Fruit fly (Drosophila melanogaster) whole organism, embryonic: Measurements from ENCODE around the gene Mybbp1A.
A peak's percentile ranks its signal among the peaks of the same experiment; 100 is the strongest.

Source experiments
- Adf1 ChIP-seq: fragments of 200-800 bp; sonication (Bioruptor generic); IDR thresholded peaks from 2 replicates; pipeline ENCODE4 v1.3.6; 2022; ENCODE audit warnings: missing biosample characterization, missing genetic modification characterization
- CG10267 ChIP-seq: fragments of 200-800 bp; sonication (Bioruptor generic); optimal IDR thresholded peaks from 2 replicates; lab custom pipeline; 2018; ENCODE audit warnings: missing biosample characterization, mild to moderate bottlenecking, missing genetic modification characterization, moderate library complexity
- CG14667 ChIP-seq: fragments of 200-800 bp; sonication (Bioruptor generic); IDR thresholded peaks from 2 replicates; pipeline ENCODE4 v1.3.6; 2022; ENCODE audit warnings: missing biosample characterization, missing genetic modification characterization
- CG15073 ChIP-seq: fragments of 200-800 bp; sonication (Bioruptor generic); optimal IDR thresholded peaks from 2 replicates; lab custom pipeline; 2016; ENCODE audit warnings: missing biosample characterization, missing genetic modification characterization
- CG15696 ChIP-seq: fragments of 200-800 bp; sonication (Bioruptor generic); optimal IDR thresholded peaks from 2 replicates; lab custom pipeline; 2019; ENCODE audit warnings: missing biosample characterization, mild to moderate bottlenecking, missing genetic modification characterization, moderate library complexity
- CG1647 ChIP-seq: fragments of 200-800 bp; sonication (Bioruptor generic); optimal IDR thresholded peaks from 3 replicates; lab custom pipeline; 2016; ENCODE audit warnings: missing biosample characterization, missing genetic modification characterization
- CG16813 ChIP-seq: fragments of 200-800 bp; sonication (Bioruptor generic); IDR thresholded peaks from 3 replicates; pipeline ENCODE4 v1.3.6; 2022; ENCODE audit warnings: missing biosample characterization, missing genetic modification characterization; ENCODE audit not compliant: partially characterized antibody
- CG18011 ChIP-seq: fragments of 200-800 bp; sonication (Bioruptor generic); optimal IDR thresholded peaks from 2 replicates; lab custom pipeline; 2017; ENCODE audit warnings: missing biosample characterization, missing genetic modification characterization, mild to moderate bottlenecking, moderate library complexity, missing genotype
- CG2120 ChIP-seq: fragments of 200-800 bp; sonication (Bioruptor generic); optimal IDR thresholded peaks from 3 replicates; lab custom pipeline; 2016; ENCODE audit warnings: missing biosample characterization, missing genetic modification characterization
- CG2202 ChIP-seq: fragments of 200-800 bp; sonication (Bioruptor generic); optimal IDR thresholded peaks from 2 replicates; lab custom pipeline; 2018; ENCODE audit warnings: missing biosample characterization, mild to moderate bottlenecking, missing genetic modification characterization
- CG30403 ChIP-seq: fragments of 200-800 bp; sonication (Bioruptor generic); optimal IDR thresholded peaks from 3 replicates; lab custom pipeline; 2016; ENCODE audit warnings: missing biosample characterization, missing genetic modification characterization
- CG31388 ChIP-seq: fragments of 200-800 bp; sonication (Bioruptor generic); optimal IDR thresholded peaks from 2 replicates; lab custom pipeline; 2016; ENCODE audit warnings: missing biosample characterization, missing genetic modification characterization
- CG32772 ChIP-seq: fragments of 200-800 bp; sonication (Bioruptor generic); IDR thresholded peaks from 2 replicates; pipeline ENCODE4 v1.3.6; 2022; ENCODE audit warnings: missing biosample characterization, missing genetic modification characterization
- CG33557 ChIP-seq: fragments of 200-800 bp; sonication (Bioruptor generic); optimal IDR thresholded peaks from 2 replicates; lab custom pipeline; 2019; ENCODE audit warnings: missing biosample characterization, mild to moderate bottlenecking, missing genetic modification characterization, moderate library complexity
- CG3995 ChIP-seq: fragments of 200-800 bp; sonication (Bioruptor generic); optimal IDR thresholded peaks from 3 replicates; lab custom pipeline; 2016; ENCODE audit warnings: missing biosample characterization, missing genetic modification characterization
- CG6654 ChIP-seq: fragments of 200-800 bp; sonication (Bioruptor generic); optimal IDR thresholded peaks from 2 replicates; lab custom pipeline; 2017; ENCODE audit warnings: missing biosample characterization, mild to moderate bottlenecking, missing genetic modification characterization
- CG6791 ChIP-seq: fragments of 200-800 bp; sonication (Bioruptor generic); IDR thresholded peaks from 3 replicates; pipeline ENCODE4 v1.3.6; 2022; ENCODE audit warnings: missing biosample characterization, missing genetic modification characterization; ENCODE audit not compliant: partially characterized antibody
- CG9215 ChIP-seq: fragments of 200-800 bp; sonication (Bioruptor generic); IDR thresholded peaks from 2 replicates; pipeline ENCODE4 v1.3.6; 2022; ENCODE audit warnings: missing biosample characterization, missing genetic modification characterization
- CG9932 ChIP-seq: fragments of 200-800 bp; sonication (Bioruptor generic); IDR thresholded peaks from 2 replicates; pipeline ENCODE4 v1.3.6; 2022; ENCODE audit warnings: missing biosample characterization, missing genetic modification characterization
- CrebB ChIP-seq: fragments of 200-800 bp; sonication (Bioruptor generic); optimal IDR thresholded peaks from 3 replicates; lab custom pipeline; 2018; ENCODE audit warnings: missing biosample characterization, mild to moderate bottlenecking, missing genetic modification characterization
- Dbx ChIP-seq: fragments of 200-800 bp; sonication (Bioruptor generic); IDR thresholded peaks from 3 replicates; pipeline ENCODE4 v1.3.6; 2022; ENCODE audit warnings: missing biosample characterization, missing genetic modification characterization
- Doc3 ChIP-seq: fragments of 200-800 bp; sonication (Bioruptor generic); IDR thresholded peaks from 3 replicates; pipeline ENCODE4 v1.3.6; 2022; ENCODE audit warnings: missing biosample characterization, missing genetic modification characterization; ENCODE audit not compliant: partially characterized antibody
- Drgx ChIP-seq: fragments of 200-800 bp; sonication (Bioruptor generic); IDR thresholded peaks from 2 replicates; pipeline ENCODE4 v1.3.6; 2022; ENCODE audit warnings: missing biosample characterization, missing genetic modification characterization
- Gsc ChIP-seq: fragments of 200-800 bp; sonication (Bioruptor generic); IDR thresholded peaks from 2 replicates; pipeline ENCODE4 v1.3.6; 2022; ENCODE audit warnings: missing biosample characterization, missing genetic modification characterization
- H15 ChIP-seq: fragments of 200-800 bp; sonication (Bioruptor generic); IDR thresholded peaks from 3 replicates; pipeline ENCODE4 v1.3.6; 2022; ENCODE audit warnings: missing biosample characterization, missing genetic modification characterization
- Hand ChIP-seq: fragments of 200-800 bp; sonication (Bioruptor generic); optimal IDR thresholded peaks from 2 replicates; lab custom pipeline; 2017; ENCODE audit warnings: mild to moderate bottlenecking, missing biosample characterization, missing genetic modification reagents, missing genetic modification characterization
- HmgZ ChIP-seq: fragments of 200-800 bp; sonication (Bioruptor generic); optimal IDR thresholded peaks from 2 replicates; lab custom pipeline; 2018; ENCODE audit warnings: missing biosample characterization, mild to moderate bottlenecking, missing genetic modification characterization
- MTF-1 ChIP-seq: fragments of 200-800 bp; sonication (Bioruptor generic); optimal IDR thresholded peaks from 2 replicates; lab custom pipeline; 2018; ENCODE audit warnings: missing biosample characterization, mild to moderate bottlenecking, missing genetic modification characterization, borderline replicate concordance
- NK7.1 ChIP-seq: fragments of 200-800 bp; sonication (Bioruptor generic); optimal IDR thresholded peaks from 3 replicates; lab custom pipeline; 2016; ENCODE audit warnings: missing biosample characterization, missing genetic modification characterization
- Nf-YC ChIP-seq: fragments of 200-800 bp; optimal IDR thresholded peaks from 3 replicates; lab custom pipeline; 2019; ENCODE audit warnings: missing biosample characterization, mild to moderate bottlenecking, missing genetic modification characterization, moderate library complexity
- Oli ChIP-seq: fragments of 200-800 bp; sonication (Bioruptor generic); optimal IDR thresholded peaks from 2 replicates; lab custom pipeline; 2018; ENCODE audit warnings: missing biosample characterization, mild to moderate bottlenecking, missing genetic modification characterization, moderate library complexity
- PHDP ChIP-seq: fragments of 200-800 bp; sonication (Bioruptor generic); optimal IDR thresholded peaks from 3 replicates; lab custom pipeline; 2018; ENCODE audit warnings: missing biosample characterization, mild to moderate bottlenecking, missing genetic modification characterization, moderate library complexity
- ase ChIP-seq: fragments of 200-800 bp; sonication (Bioruptor generic); IDR thresholded peaks from 3 replicates; pipeline ENCODE4 v1.3.6; 2022; ENCODE audit warnings: missing biosample characterization, missing genetic modification characterization
- ato ChIP-seq: fragments of 200-800 bp; sonication (Bioruptor generic); IDR thresholded peaks from 2 replicates; pipeline ENCODE4 v1.3.6; 2022; ENCODE audit warnings: missing biosample characterization, missing genetic modification characterization; ENCODE audit not compliant: partially characterized antibody
- btn ChIP-seq: fragments of 200-800 bp; sonication (Bioruptor generic); optimal IDR thresholded peaks from 2 replicates; lab custom pipeline; 2016; ENCODE audit warnings: missing biosample characterization, missing genetic modification characterization
- chm ChIP-seq: fragments of 200-800 bp; sonication (Bioruptor generic); IDR thresholded peaks from 2 replicates; pipeline ENCODE4 v1.3.6; 2022; ENCODE audit warnings: missing biosample characterization, missing genetic modification characterization
- chn ChIP-seq: fragments of 200-800 bp; sonication (Bioruptor generic); optimal IDR thresholded peaks from 2 replicates; lab custom pipeline; 2016; ENCODE audit warnings: missing biosample characterization, missing genetic modification characterization
- da ChIP-seq: fragments of 200-800 bp; sonication (Bioruptor generic); optimal IDR thresholded peaks from 2 replicates; lab custom pipeline; 2016; ENCODE audit warnings: missing biosample characterization, missing genetic modification characterization
- dati ChIP-seq: fragments of 200-800 bp; sonication (Bioruptor generic); IDR thresholded peaks from 2 replicates; pipeline ENCODE4 v1.3.6; 2022; ENCODE audit warnings: missing biosample characterization, missing genetic modification characterization
- dpn ChIP-seq, 2 experiments: fragments of 200-800 bp; sonication (Bioruptor generic); optimal IDR thresholded peaks; 3 replicates each; lab custom pipeline; 2016; ENCODE audit warnings: missing biosample characterization in 2 of 2, missing genetic modification characterization in 2 of 2
- hbn ChIP-seq: fragments of 200-800 bp; sonication (Bioruptor generic); IDR thresholded peaks from 2 replicates; pipeline ENCODE4 v1.3.6; 2022; ENCODE audit warnings: missing biosample characterization, missing genetic modification characterization; ENCODE audit not compliant: partially characterized antibody
- lola ChIP-seq, 3 experiments: fragments of >200 bp in 2 of 3; fragments of 200-800 bp in 1 of 3; sonication (Bioruptor generic) in 1 of 3; optimal IDR thresholded peaks; 2 replicates each; lab custom pipeline; 2017 to 2019; ENCODE audit warnings: missing biosample characterization in 3 of 3, missing genetic modification characterization in 3 of 3, mild to moderate bottlenecking in 1 of 3, moderate library complexity in 1 of 3
- nerfin-2 ChIP-seq: fragments of 200-800 bp; sonication (Bioruptor generic); IDR thresholded peaks from 2 replicates; pipeline ENCODE4 v1.3.6; 2022; ENCODE audit warnings: missing biosample characterization, missing genetic modification characterization; ENCODE audit not compliant: partially characterized antibody
- p53 ChIP-seq: fragments of 200-800 bp; sonication (Bioruptor generic); optimal IDR thresholded peaks from 2 replicates; lab custom pipeline; 2016; ENCODE audit warnings: missing biosample characterization, missing genetic modification characterization
- phol ChIP-seq: fragments of 200-800 bp; sonication (Bioruptor generic); optimal IDR thresholded peaks from 3 replicates; lab custom pipeline; 2018; ENCODE audit warnings: missing biosample characterization, mild to moderate bottlenecking, missing genetic modification characterization, moderate library complexity
- pum ChIP-seq: fragments of 200-800 bp; sonication (Bioruptor generic); optimal IDR thresholded peaks from 2 replicates; lab custom pipeline; 2016; ENCODE audit warnings: missing biosample characterization, missing genetic modification characterization
- salm ChIP-seq: fragments of 200-800 bp; sonication (Bioruptor generic); optimal IDR thresholded peaks from 2 replicates; lab custom pipeline; 2018; ENCODE audit warnings: missing biosample characterization, mild to moderate bottlenecking, missing genetic modification characterization
- schlank ChIP-seq: fragments of 200-800 bp; sonication (Bioruptor generic); optimal IDR thresholded peaks from 2 replicates; lab custom pipeline; 2018; ENCODE audit warnings: missing biosample characterization, mild to moderate bottlenecking, missing genetic modification characterization
- sens-2 ChIP-seq: fragments of 200-800 bp; sonication (Bioruptor generic); IDR thresholded peaks from 2 replicates; pipeline ENCODE4 v1.3.6; 2022; ENCODE audit warnings: missing biosample characterization, missing genetic modification characterization
- sisA ChIP-seq: fragments of 200-800 bp; sonication (Bioruptor generic); IDR thresholded peaks from 2 replicates; pipeline ENCODE4 v1.3.6; 2022; ENCODE audit warnings: missing biosample characterization, missing genetic modification characterization

The Mybbp1A gene

dm6 chrX:654949-655348, 25.4 kb downstream of the Mybbp1A start (continued):
- TF ChIP-seq p53: peak; percentile 81
- peak; percentile 98 for TF ChIP-seq Drgx (GFP tag; lab: Robert Waterston, UW)
- TF ChIP-seq sisA: peak; percentile 96
- peak; percentile 94 for TF ChIP-seq CrebB (tag; lab: Kevin White, UChicago)
- TF ChIP-seq pum: peak; percentile 91
- TF ChIP-seq Gsc (GFP tag; lab: Robert Waterston, UW): peak; percentile 71
- TF ChIP-seq Adf1 (GFP tag; lab: Robert Waterston, UW): peak; percentile 69
- TF ChIP-seq schlank (tag; lab: Kevin White, UChicago): peak; percentile 93
- peak; percentile 95 for TF ChIP-seq dati (GFP tag; lab: Robert Waterston, UW)
- TF ChIP-seq CG33557 (GFP tag; lab: Kevin White, UChicago): peak; percentile 92
- TF ChIP-seq btn (GFP tag; lab: Kevin White, UChicago): peak; percentile 88
- peak; percentile 92 for TF ChIP-seq CG1647
- peak; percentile 93 for TF ChIP-seq CG14667
- peak; percentile 87 for TF ChIP-seq da (GFP tag; lab: Kevin White, UChicago)
- TF ChIP-seq lola (GFP tag; optimal IDR thresholded peaks at IDR 0.05; lab: Kevin White, UChicago): peak in 1 of 3 experiments; percentile 83
- TF ChIP-seq CG16813: no peak
- no peak for TF ChIP-seq hbn
- TF ChIP-seq PHDP (tag; lab: Kevin White, UChicago): peak; percentile 96
- TF ChIP-seq chm (GFP tag; lab: Robert Waterston, UW): peak; percentile 98
- TF ChIP-seq CG6791: no peak
- peak; percentile 80 for TF ChIP-seq CG31388
- TF ChIP-seq CG30403: peak; percentile 92
- TF ChIP-seq dpn (GFP tag; optimal IDR thresholded peaks at IDR 0.05; lab: Kevin White, UChicago): peak; percentile 96
- TF ChIP-seq phol: peak; percentile 96
- TF ChIP-seq HmgZ (tag; lab: Kevin White, UChicago): peak; percentile 97
- peak; percentile 87 for TF ChIP-seq CG6654
- peak; percentile 87 for TF ChIP-seq CG15696 (tag; lab: Kevin White, UChicago)
- peak; percentile 96 for TF ChIP-seq H15
- no peak for TF ChIP-seq nerfin-2 (GFP tag; lab: Robert Waterston, UW)
- peak; percentile 88 for TF ChIP-seq Hand (GFP tag; lab: Kevin White, UChicago)
- TF ChIP-seq Nf-YC (tag; lab: Kevin White, UChicago): peak; percentile 83
- peak; percentile 81 for TF ChIP-seq CG18011 (GFP tag; lab: Kevin White, UChicago)
- peak; percentile 85 for TF ChIP-seq CG2202
- TF ChIP-seq NK7.1 (GFP tag; lab: Kevin White, UChicago): peak; percentile 80
- no peak; the same call in 1 of the 2 replicates for TF ChIP-seq ato (GFP tag; lab: Robert Waterston, UW)
- peak; percentile 94 for TF ChIP-seq Oli
- TF ChIP-seq CG9932 (GFP tag; lab: Robert Waterston, UW): peak; percentile 95
- peak; percentile 79 for TF ChIP-seq CG3995 (GFP tag; lab: Kevin White, UChicago)
- peak; percentile 96 for TF ChIP-seq MTF-1 (GFP tag; lab: Kevin White, UChicago)
- TF ChIP-seq ase (GFP tag; lab: Robert Waterston, UW): peak; percentile 95
- peak; percentile 93 for TF ChIP-seq CG2120 (GFP tag; lab: Kevin White, UChicago)
- peak; percentile 95 for TF ChIP-seq chn (GFP tag; lab: Kevin White, UChicago)
- TF ChIP-seq Dbx (GFP tag; lab: Robert Waterston, UW): peak; percentile 95
- TF ChIP-seq CG15073 (GFP tag; lab: Kevin White, UChicago): peak; percentile 77
- TF ChIP-seq CG9215 (GFP tag; lab: Robert Waterston, UW): peak; percentile 90
- TF ChIP-seq Doc3 (GFP tag; lab: Robert Waterston, UW): no peak
- TF ChIP-seq sens-2 (GFP tag; lab: Robert Waterston, UW): peak; percentile 96
- TF ChIP-seq CG32772 (GFP tag; lab: Robert Waterston, UW): peak; percentile 96
- TF ChIP-seq salm (tag; lab: Kevin White, UChicago): peak; percentile 92
- TF ChIP-seq CG10267 (tag; lab: Kevin White, UChicago): peak; percentile 82
